Worm (Caenorhabditis elegans): ENCODE data around the gene F35A5.1.

F35A5.1 gene

DNA sequence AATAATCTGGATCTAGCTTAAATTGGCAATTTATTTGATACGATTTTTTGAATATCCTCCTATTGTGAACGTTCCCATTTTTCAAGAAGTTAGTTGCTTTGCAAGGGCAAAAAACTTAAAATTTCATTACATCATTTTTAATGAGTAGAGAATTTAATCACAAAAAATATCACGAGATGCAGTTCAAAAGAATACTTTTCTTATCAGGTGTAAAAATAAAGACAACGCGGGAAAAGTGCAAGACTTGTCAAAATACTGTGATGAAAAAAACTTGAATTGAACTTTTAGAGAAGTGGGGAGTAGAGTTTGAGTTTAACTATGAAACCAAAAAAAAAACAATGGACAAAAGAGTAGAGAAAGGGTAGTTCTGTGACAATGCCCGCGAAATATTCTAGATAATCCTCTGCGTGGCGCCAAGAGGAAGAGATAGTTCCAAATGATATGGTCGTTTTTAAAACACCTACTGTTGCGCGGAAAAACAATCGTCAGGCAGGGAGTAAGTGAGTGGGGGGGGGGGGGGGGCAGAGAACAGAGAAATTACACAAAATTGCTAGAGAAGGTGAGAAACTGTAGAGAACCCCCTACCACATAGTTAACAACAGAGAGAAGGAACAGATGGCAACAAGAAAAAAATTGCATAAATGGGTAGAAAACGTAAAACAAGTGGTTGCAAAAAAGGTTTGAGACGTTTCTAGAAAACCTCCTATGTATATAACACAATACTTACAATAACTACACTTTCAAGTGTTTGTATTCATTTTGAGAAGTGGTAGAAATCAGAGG is 17.8 kb downstream of the F35A5.1 start:
- TF ChIP-seq blmp-1 (tag; optimal IDR thresholded peaks at IDR 0.05), result no peak
- no peak for TF ChIP-seq mep-1 (tag; optimal IDR thresholded peaks at IDR 0.05)
- no peak for TF ChIP-seq lin-32 (GFP tag; optimal IDR thresholded peaks at IDR 0.05)
- TF ChIP-seq mab-5 (tag; optimal IDR thresholded peaks at IDR 0.05), result no peak
- TF ChIP-seq flh-1 (GFP tag; optimal IDR thresholded peaks at IDR 0.05), result no peak
- no peak for TF ChIP-seq hlh-1 (tag; optimal IDR thresholded peaks at IDR 0.05)
- no peak for TF ChIP-seq ceh-43 (GFP tag; optimal IDR thresholded peaks at IDR 0.05)
- no peak for TF ChIP-seq unc-39 (tag; optimal IDR thresholded peaks at IDR 0.05)
- TF ChIP-seq mls-2 (tag; optimal IDR thresholded peaks at IDR 0.05), result no peak
- TF ChIP-seq tbx-8 (GFP tag; optimal IDR thresholded peaks at IDR 0.05), result no peak

DNA sequence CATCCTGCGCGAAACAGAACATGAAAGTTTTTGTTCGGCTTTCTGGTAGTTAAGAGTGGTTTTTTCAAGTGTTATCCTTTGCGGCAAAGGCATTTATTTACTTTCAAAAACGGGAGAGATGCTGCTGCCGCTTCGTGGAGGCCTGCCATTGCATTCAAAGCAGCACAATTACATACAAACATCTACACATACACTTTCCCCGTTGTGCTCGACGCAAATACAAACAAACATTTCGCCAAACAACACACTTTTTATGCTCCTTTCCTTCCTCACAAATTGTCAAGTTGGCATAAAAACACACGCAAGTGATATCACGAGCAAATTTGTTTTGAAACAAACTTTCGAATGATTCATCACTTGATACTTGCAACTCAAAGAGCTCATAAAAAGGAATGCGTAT is 18.9 kb downstream of the F35A5.1 start:
- TF ChIP-seq unc-62 (GFP tag; optimal IDR thresholded peaks at IDR 0.05), result no peak
- TF ChIP-seq pha-4 (tag; optimal IDR thresholded peaks at IDR 0.05), result peak; percentile 67
- TF ChIP-seq ztf-11 (tag; optimal IDR thresholded peaks at IDR 0.05), result no peak
- no peak for TF ChIP-seq M03D4.4 (tag; optimal IDR thresholded peaks at IDR 0.05)
- no peak for TF ChIP-seq bed-3 (GFP tag; optimal IDR thresholded peaks at IDR 0.05)

ce11 chrX:3826863-3827262 is 19.6 kb downstream of the F35A5.1 start, which contains the start of gene fkh-9:
TSS of gene fkh-9 (minus strand) at chrX:3826963.
- TF ChIP-seq lin-32 (GFP tag; optimal IDR thresholded peaks at IDR 0.05) (no peak), ztf-11 (tag; optimal IDR thresholded peaks at IDR 0.05) (no peak), pha-4 (tag; optimal IDR thresholded peaks at IDR 0.05) (no peak), elt-1 (tag; optimal IDR thresholded peaks at IDR 0.05; ENCODE audit: borderline replicate concordance, insufficient read depth) (no peak), sptf-1 (tag; optimal IDR thresholded peaks at IDR 0.05) (no peak), nhr-237 (tag; optimal IDR thresholded peaks at IDR 0.05) (no peak), snpc-4 (tag; optimal IDR thresholded peaks at IDR 0.05) (no peak)

- TF ChIP-seq M03D4.4 (tag; optimal IDR thresholded peaks at IDR 0.05) (no peak), lin-32 (GFP tag; optimal IDR thresholded peaks at IDR 0.05) (no peak), drap-1 (GFP tag; optimal IDR thresholded peaks at IDR 0.05) (no peak), nhr-237 (tag; optimal IDR thresholded peaks at IDR 0.05) (no peak), mls-2 (tag; optimal IDR thresholded peaks at IDR 0.05) (no peak), lsy-2 (tag; optimal IDR thresholded peaks at IDR 0.05) (no peak), ceh-83 (GFP tag; optimal IDR thresholded peaks at IDR 0.05) (no peak), elt-3 (tag; optimal IDR thresholded peaks at IDR 0.05) (no peak)
Observed at ce11 chrX:3827311-3827710, 20.0 kb downstream of the F35A5.1 start.

- TF ChIP-seq lsy-2 (tag; optimal IDR thresholded peaks at IDR 0.05), result no peak
- no peak for TF ChIP-seq unc-120 (tag; optimal IDR thresholded peaks at IDR 0.05; ENCODE audit: poor library complexity, severe bottlenecking)
- TF ChIP-seq pha-4 (tag; optimal IDR thresholded peaks at IDR 0.05), result no peak
- TF ChIP-seq ceh-43 (GFP tag; optimal IDR thresholded peaks at IDR 0.05), result no peak
- no peak for TF ChIP-seq unc-39 (tag; optimal IDR thresholded peaks at IDR 0.05)
- TF ChIP-seq flh-1 (GFP tag; optimal IDR thresholded peaks at IDR 0.05), result no peak
- no peak for TF ChIP-seq blmp-1 (tag; optimal IDR thresholded peaks at IDR 0.05)
- TF ChIP-seq bed-3 (GFP tag; optimal IDR thresholded peaks at IDR 0.05), result no peak
- no peak for TF ChIP-seq ztf-11 (tag; optimal IDR thresholded peaks at IDR 0.05)
- no peak for TF ChIP-seq elt-3 (tag; optimal IDR thresholded peaks at IDR 0.05)
- TF ChIP-seq mab-5 (tag; optimal IDR thresholded peaks at IDR 0.05), result no peak
- TF ChIP-seq lin-13 (tag; optimal IDR thresholded peaks at IDR 0.05), result no peak
Observed at ce11 chrX:3828598-3829204, 21.4 kb downstream of the F35A5.1 start.

DNA sequence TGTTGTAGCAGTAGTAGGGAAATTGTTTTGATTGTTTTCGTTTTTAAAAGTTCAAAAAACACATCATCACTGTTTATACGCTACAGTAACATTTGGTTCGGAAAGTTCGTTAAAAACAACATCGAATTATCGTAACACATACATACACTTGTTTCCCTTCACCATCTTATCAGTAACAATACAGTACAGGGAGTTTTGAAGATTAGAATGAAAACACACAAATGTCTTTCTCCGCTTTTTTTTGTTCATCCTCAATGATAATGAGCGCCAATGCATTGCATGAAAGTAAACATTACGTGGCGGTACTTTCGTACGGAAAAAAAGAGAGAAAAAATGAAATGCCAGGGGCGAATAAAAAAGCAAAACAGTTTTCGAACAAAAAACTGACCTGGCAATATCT is 22.3 kb downstream of the F35A5.1 start:
- no peak for TF ChIP-seq mab-5 (tag; optimal IDR thresholded peaks at IDR 0.05)
- TF ChIP-seq sptf-1 (tag; optimal IDR thresholded peaks at IDR 0.05), result no peak

ce11 chrX:3830872-3831271 is 23.6 kb downstream of the F35A5.1 start:
- TF ChIP-seq lsy-2 (tag; optimal IDR thresholded peaks at IDR 0.05) (no peak), ceh-43 (GFP tag; optimal IDR thresholded peaks at IDR 0.05) (no peak), mls-2 (tag; optimal IDR thresholded peaks at IDR 0.05) (no peak), mab-5 (tag; optimal IDR thresholded peaks at IDR 0.05) (no peak), drap-1 (GFP tag; optimal IDR thresholded peaks at IDR 0.05) (no peak), unc-39 (tag; optimal IDR thresholded peaks at IDR 0.05) (no peak), unc-120 (tag; optimal IDR thresholded peaks at IDR 0.05; ENCODE audit: poor library complexity, severe bottlenecking) (no peak), elt-1 (tag; optimal IDR thresholded peaks at IDR 0.05; ENCODE audit: borderline replicate concordance, insufficient read depth) (no peak), hlh-1 (tag; optimal IDR thresholded peaks at IDR 0.05) (no peak), nhr-76 (tag; optimal IDR thresholded peaks at IDR 0.05) (no peak), snpc-4 (tag; optimal IDR thresholded peaks at IDR 0.05) (no peak), tbx-8 (GFP tag; optimal IDR thresholded peaks at IDR 0.05) (no peak), blmp-1 (tag; optimal IDR thresholded peaks at IDR 0.05) (no peak)
